Fruit fly (Drosophila melanogaster) whole organism, embryonic: ENCODE data around the gene Doc1.

Experiments used
- Adf1 ChIP-seq: fragments of 200-800 bp; sonication (Bioruptor generic); IDR thresholded peaks from 2 replicates; pipeline ENCODE4 v1.3.6; 2022; ENCODE audit warnings: missing biosample characterization, missing genetic modification characterization
- CG10959 ChIP-seq: fragments of 200-800 bp; sonication (Bioruptor generic); IDR thresholded peaks from 2 replicates; pipeline ENCODE4 v1.3.6; 2022; ENCODE audit warnings: missing biosample characterization, missing genetic modification characterization
- CG11723 ChIP-seq: fragments of 200-800 bp; sonication (Bioruptor generic); optimal IDR thresholded peaks from 2 replicates; lab custom pipeline; 2017; ENCODE audit warnings: missing biosample characterization, mild to moderate bottlenecking, missing genetic modification characterization
- CG12219 ChIP-seq: fragments of 200-800 bp; sonication (Bioruptor generic); optimal IDR thresholded peaks from 3 replicates; lab custom pipeline; 2018; ENCODE audit warnings: missing biosample characterization, mild to moderate bottlenecking, missing genetic modification characterization
- CG13424 ChIP-seq: fragments of 200-800 bp; sonication (Bioruptor generic); optimal IDR thresholded peaks from 2 replicates; lab custom pipeline; 2019; ENCODE audit warnings: missing biosample characterization, mild to moderate bottlenecking, missing genetic modification characterization, moderate library complexity
- CG15601 ChIP-seq: fragments of 200-800 bp; sonication (Bioruptor generic); optimal IDR thresholded peaks from 3 replicates; lab custom pipeline; 2019; ENCODE audit warnings: missing biosample characterization, mild to moderate bottlenecking, missing genetic modification characterization, moderate library complexity
- CG16813 ChIP-seq: fragments of 200-800 bp; sonication (Bioruptor generic); IDR thresholded peaks from 3 replicates; pipeline ENCODE4 v1.3.6; 2022; ENCODE audit warnings: missing biosample characterization, missing genetic modification characterization; ENCODE audit not compliant: partially characterized antibody
- CG17912 ChIP-seq: fragments of 200-800 bp; sonication (Bioruptor generic); optimal IDR thresholded peaks from 2 replicates; lab custom pipeline; 2018; ENCODE audit warnings: missing biosample characterization, mild to moderate bottlenecking, missing genetic modification characterization
- CG18011 ChIP-seq: fragments of 200-800 bp; sonication (Bioruptor generic); optimal IDR thresholded peaks from 2 replicates; lab custom pipeline; 2017; ENCODE audit warnings: missing biosample characterization, missing genetic modification characterization, mild to moderate bottlenecking, moderate library complexity, missing genotype
- CG3163 ChIP-seq: fragments of 200-800 bp; sonication (Bioruptor generic); optimal IDR thresholded peaks from 3 replicates; lab custom pipeline; 2016; ENCODE audit warnings: missing biosample characterization, missing genetic modification characterization
- CG34224 ChIP-seq: fragments of 200-800 bp; sonication (Bioruptor generic); IDR thresholded peaks from 3 replicates; pipeline ENCODE4 v1.3.6; 2022; ENCODE audit warnings: missing biosample characterization, missing genetic modification characterization; ENCODE audit not compliant: partially characterized antibody
- CG34422 ChIP-seq: fragments of 200-800 bp; sonication (Bioruptor generic); IDR thresholded peaks from 3 replicates; pipeline ENCODE4 v1.3.6; 2022; ENCODE audit warnings: missing biosample characterization, missing genetic modification characterization
- CG3726 ChIP-seq: fragments of 200-800 bp; sonication (Bioruptor generic); IDR thresholded peaks from 3 replicates; pipeline ENCODE4, ENCODE4 v1.3.6; 2022; ENCODE audit warnings: missing biosample characterization, missing genetic modification characterization
- CG4360 ChIP-seq: fragments of 200-800 bp; sonication (Bioruptor generic); IDR thresholded peaks from 2 replicates; pipeline ENCODE4 v1.3.6; 2022; ENCODE audit warnings: missing biosample characterization, missing genetic modification characterization
- CG4404 ChIP-seq: fragments of 200-800 bp; sonication (Bioruptor generic); IDR thresholded peaks from 2 replicates; pipeline ENCODE4 v1.3.6; 2022; ENCODE audit warnings: missing biosample characterization, missing genetic modification characterization
- CG4707 ChIP-seq: fragments of 200-800 bp; sonication (Bioruptor generic); optimal IDR thresholded peaks from 2 replicates; lab custom pipeline; 2018; ENCODE audit warnings: missing biosample characterization, mild to moderate bottlenecking, missing genetic modification characterization, moderate library complexity
- CG5245 ChIP-seq: fragments of 200-800 bp; sonication (Bioruptor generic); optimal IDR thresholded peaks from 3 replicates; lab custom pipeline; 2016; ENCODE audit warnings: missing biosample characterization, missing genetic modification characterization
- CG6654 ChIP-seq: fragments of 200-800 bp; sonication (Bioruptor generic); optimal IDR thresholded peaks from 2 replicates; lab custom pipeline; 2017; ENCODE audit warnings: missing biosample characterization, mild to moderate bottlenecking, missing genetic modification characterization
- CG6683 ChIP-seq: fragments of 200-800 bp; sonication (Bioruptor generic); optimal IDR thresholded peaks from 2 replicates; lab custom pipeline; 2017; ENCODE audit warnings: missing biosample characterization, mild to moderate bottlenecking, missing genetic modification characterization, missing genetic modification reagents
- CG7357 ChIP-seq: fragments of 200-800 bp; sonication (Bioruptor generic); IDR thresholded peaks from 3 replicates; pipeline ENCODE4 v1.3.6; 2022; ENCODE audit warnings: missing biosample characterization, missing genetic modification characterization
- CG7987 ChIP-seq: fragments of 200-800 bp; sonication (Bioruptor generic); optimal IDR thresholded peaks from 2 replicates; lab custom pipeline; 2018; ENCODE audit warnings: missing biosample characterization, mild to moderate bottlenecking, missing genetic modification characterization, moderate library complexity
- CG8388 ChIP-seq: fragments of 200-800 bp; sonication (Bioruptor generic); optimal IDR thresholded peaks from 2 replicates; lab custom pipeline; 2019; ENCODE audit warnings: missing biosample characterization, mild to moderate bottlenecking, missing genetic modification characterization, moderate library complexity
- CG8478 ChIP-seq: fragments of >200 bp; optimal IDR thresholded peaks from 2 replicates; lab custom pipeline; 2018
- CG9609 ChIP-seq: fragments of 200-800 bp; sonication (Bioruptor generic); optimal IDR thresholded peaks from 3 replicates; lab custom pipeline; 2016; ENCODE audit warnings: missing biosample characterization, missing genetic modification characterization
- D ChIP-seq, 2 experiments: fragments of 200-800 bp in 1 of 2; fragments of >200 bp in 1 of 2; sonication (Bioruptor generic) in 1 of 2; optimal IDR thresholded peaks; 2 replicates in 1 of 2; 3 replicates in 1 of 2; lab custom pipeline; 2017; ENCODE audit warnings: mild to moderate bottlenecking in 1 of 2, missing biosample characterization in 1 of 2, missing genetic modification characterization in 1 of 2, missing genetic modification reagents in 1 of 2
- Dbx ChIP-seq: fragments of 200-800 bp; sonication (Bioruptor generic); IDR thresholded peaks from 3 replicates; pipeline ENCODE4 v1.3.6; 2022; ENCODE audit warnings: missing biosample characterization, missing genetic modification characterization
- Elba2 ChIP-seq: fragments of 200-800 bp; sonication (Bioruptor generic); optimal IDR thresholded peaks from 3 replicates; lab custom pipeline; 2016; ENCODE audit warnings: missing biosample characterization, missing genetic modification characterization
- Hr51 ChIP-seq, 2 experiments: fragments of 200-800 bp; sonication (Bioruptor generic); optimal IDR thresholded peaks; 2 replicates in 1 of 2; 3 replicates in 1 of 2; lab custom pipeline; 2016 to 2018; ENCODE audit warnings: missing biosample characterization in 2 of 2, missing genetic modification characterization in 2 of 2, mild to moderate bottlenecking in 1 of 2, moderate library complexity in 1 of 2
- Hsf ChIP-seq: fragments of 200-800 bp; sonication (Bioruptor generic); optimal IDR thresholded peaks from 3 replicates; lab custom pipeline; 2016; ENCODE audit warnings: missing biosample characterization, missing genetic modification characterization
- Jarid2 ChIP-seq: fragments of 200-800 bp; sonication (Bioruptor generic); optimal IDR thresholded peaks from 3 replicates; lab custom pipeline; 2017; ENCODE audit warnings: mild to moderate bottlenecking, missing biosample characterization, missing genetic modification reagents, missing genetic modification characterization
- NFAT ChIP-seq: fragments of 200-800 bp; sonication (Bioruptor generic); IDR thresholded peaks from 2 replicates; pipeline ENCODE4 v1.3.6; 2022; ENCODE audit warnings: missing biosample characterization, missing genetic modification characterization
- Nf-YB ChIP-seq: fragments of 200-800 bp; sonication (Bioruptor generic); optimal IDR thresholded peaks from 3 replicates; lab custom pipeline; 2019; ENCODE audit warnings: missing biosample characterization, mild to moderate bottlenecking, missing genetic modification characterization, moderate library complexity
- Oaz ChIP-seq: fragments of 200-800 bp; sonication (Bioruptor generic); IDR thresholded peaks from 2 replicates; pipeline ENCODE4 v1.3.6; 2022; ENCODE audit warnings: missing biosample characterization, missing genetic modification characterization
- Sry-β ChIP-seq: fragments of 200-800 bp; sonication (Bioruptor generic); optimal IDR thresholded peaks from 2 replicates; lab custom pipeline; 2018; ENCODE audit warnings: missing biosample characterization, mild to moderate bottlenecking, missing genetic modification characterization, moderate library complexity
- Stat92E ChIP-seq, 3 experiments: fragments of >200 bp in 2 of 3; fragments of 200-800 bp in 1 of 3; sonication (Bioruptor generic) in 1 of 3; optimal IDR thresholded peaks; 2 replicates each; lab custom pipeline; 2017 to 2019; ENCODE audit warnings: missing biosample characterization in 3 of 3, missing genetic modification characterization in 3 of 3, mild to moderate bottlenecking in 1 of 3, moderate library complexity in 1 of 3
- Taf1 ChIP-seq: fragments of 200-800 bp; sonication (Bioruptor generic); IDR thresholded peaks from 2 replicates; pipeline ENCODE4 v1.3.6; 2022; ENCODE audit warnings: missing biosample characterization, missing genetic modification characterization
- YL-1 ChIP-seq: fragments of 200-800 bp; sonication (Bioruptor generic); optimal IDR thresholded peaks from 3 replicates; lab custom pipeline; 2017; ENCODE audit warnings: missing biosample characterization, mild to moderate bottlenecking, missing genetic modification characterization
- amos ChIP-seq: fragments of 200-800 bp; sonication (Bioruptor generic); IDR thresholded peaks from 2 replicates; pipeline ENCODE4 v1.3.6; 2022; ENCODE audit warnings: missing biosample characterization, missing genetic modification characterization; ENCODE audit not compliant: partially characterized antibody
- ap ChIP-seq: fragments of 200-800 bp; sonication (Bioruptor generic); IDR thresholded peaks from 2 replicates; pipeline ENCODE4 v1.3.6; 2022; ENCODE audit warnings: missing biosample characterization, missing genetic modification characterization
- ato ChIP-seq: fragments of 200-800 bp; sonication (Bioruptor generic); IDR thresholded peaks from 2 replicates; pipeline ENCODE4 v1.3.6; 2022; ENCODE audit warnings: missing biosample characterization, missing genetic modification characterization; ENCODE audit not compliant: partially characterized antibody
- bab2 ChIP-seq: fragments of 200-800 bp; sonication (Bioruptor generic); optimal IDR thresholded peaks from 2 replicates; lab custom pipeline; 2016; ENCODE audit warnings: missing biosample characterization, missing genetic modification characterization
- bowl ChIP-seq: fragments of 200-800 bp; sonication (Bioruptor generic); IDR thresholded peaks from 2 replicates; pipeline ENCODE4 v1.3.6; 2022; ENCODE audit warnings: missing biosample characterization, missing genetic modification characterization
- ftz-f1 ChIP-seq: fragments of 200-800 bp; sonication (Bioruptor generic); optimal IDR thresholded peaks from 2 replicates; lab custom pipeline; 2016; ENCODE audit warnings: missing biosample characterization, missing genetic modification characterization
- gem ChIP-seq: fragments of 200-800 bp; sonication (Bioruptor generic); optimal IDR thresholded peaks from 2 replicates; lab custom pipeline; 2019; ENCODE audit warnings: missing biosample characterization, mild to moderate bottlenecking, missing genetic modification characterization, moderate library complexity
- jing ChIP-seq: fragments of 200-800 bp; sonication (Bioruptor generic); optimal IDR thresholded peaks from 2 replicates; lab custom pipeline; 2018; ENCODE audit warnings: missing biosample characterization, mild to moderate bottlenecking, missing genetic modification characterization
- org-1 ChIP-seq: fragments of 200-800 bp; sonication (Bioruptor generic); optimal IDR thresholded peaks from 2 replicates; lab custom pipeline; 2017; ENCODE audit warnings: missing biosample characterization, missing genetic modification characterization
- sim ChIP-seq: fragments of 200-800 bp; sonication (Bioruptor generic); IDR thresholded peaks from 2 replicates; pipeline ENCODE4 v1.3.6; 2022; ENCODE audit warnings: missing biosample characterization, missing genetic modification characterization
- sqz ChIP-seq: fragments of 200-800 bp; sonication (Bioruptor generic); optimal IDR thresholded peaks from 3 replicates; lab custom pipeline; 2018; ENCODE audit warnings: missing biosample characterization, mild to moderate bottlenecking, missing genetic modification characterization
- unc-4 ChIP-seq: fragments of 200-800 bp; sonication (Bioruptor generic); IDR thresholded peaks from 2 replicates; pipeline ENCODE4 v1.3.6; 2022; ENCODE audit warnings: missing biosample characterization, missing genetic modification characterization; ENCODE audit not compliant: partially characterized antibody

Gene Doc1

DNA sequence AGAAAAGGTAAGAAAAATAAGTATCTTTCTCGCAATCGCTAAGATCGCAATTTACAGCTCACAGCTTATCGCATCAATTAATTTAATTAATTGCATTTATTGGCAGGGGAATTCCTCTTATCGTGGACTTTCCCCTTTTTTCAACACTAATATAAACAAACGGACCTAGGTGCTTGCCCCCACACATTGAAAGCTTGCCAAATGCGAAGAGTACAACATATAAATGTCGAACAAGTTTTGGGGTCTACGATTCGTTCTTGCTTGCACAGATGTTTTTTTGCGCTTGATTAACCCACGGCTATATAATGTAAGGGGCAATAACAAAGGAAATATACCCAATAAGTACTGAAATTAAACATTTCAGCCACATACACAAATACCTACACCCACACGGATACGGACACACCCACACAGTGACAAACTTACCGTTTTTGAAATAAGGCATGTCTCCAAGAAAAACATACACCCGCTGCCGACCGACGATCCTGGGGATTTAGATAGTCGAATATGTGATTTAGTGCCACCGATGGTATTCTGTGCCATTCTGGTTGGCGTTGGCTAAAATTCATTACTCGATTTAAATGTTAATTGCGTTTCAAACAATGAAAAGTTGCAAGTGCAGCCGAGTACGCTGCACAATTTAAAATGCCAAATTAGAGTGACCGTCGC lies 31.0 kb downstream of the Doc1 start (continued):
- 0 out of 2 replicates have a peak, but pooled peaks have one; percentile 31 for TF ChIP-seq CG4360 (GFP tag; lab: Robert Waterston, UW)
- TF ChIP-seq Oaz (GFP tag; lab: Robert Waterston, UW), result no peak
- TF ChIP-seq bowl (GFP tag; lab: Robert Waterston, UW), result no peak
- no peak for TF ChIP-seq CG7357
- TF ChIP-seq CG16813 (GFP tag; lab: Robert Waterston, UW), result no peak
- no peak; the same call in 1 of the 2 replicates for TF ChIP-seq ato
- no peak for TF ChIP-seq Dbx (GFP tag; lab: Robert Waterston, UW)
- TF ChIP-seq Sry-β (GFP tag; lab: Kevin White, UChicago), result no peak
- TF ChIP-seq CG8388 (GFP tag; lab: Kevin White, UChicago), result no peak
- TF ChIP-seq CG10959 (GFP tag; lab: Robert Waterston, UW), result no peak
- TF ChIP-seq bab2 (GFP tag; lab: Kevin White, UChicago), result no peak
- no peak for TF ChIP-seq CG3726 (GFP tag; lab: Robert Waterston, UW)
- peak; percentile 60 for TF ChIP-seq YL-1 (GFP tag; lab: Kevin White, UChicago)
- 0 out of 3 replicates have a peak, but pooled peaks have one; percentile 11 for TF ChIP-seq CG34224
- TF ChIP-seq CG13424 (tag; lab: Kevin White, UChicago), result no peak
- no peak for TF ChIP-seq Adf1 (GFP tag; lab: Robert Waterston, UW)
- TF ChIP-seq Hsf, result no peak
- TF ChIP-seq CG5245, result no peak
- TF ChIP-seq CG15601 (tag; lab: Kevin White, UChicago), result no peak
- TF ChIP-seq CG9609, result no peak
- TF ChIP-seq CG6683 (GFP tag; lab: Kevin White, UChicago), result no peak
- no peak for TF ChIP-seq jing
- no peak for TF ChIP-seq NFAT (GFP tag; lab: Robert Waterston, UW)
- peak; percentile 18 for TF ChIP-seq Elba2 (GFP tag; lab: Kevin White, UChicago)
- TF ChIP-seq sim (GFP tag; lab: Robert Waterston, UW), result no peak
- TF ChIP-seq Nf-YB (GFP tag; lab: Kevin White, UChicago), result no peak
- TF ChIP-seq Taf1 (GFP tag; lab: Robert Waterston, UW), result no peak
- no peak for TF ChIP-seq Stat92E (GFP tag; optimal IDR thresholded peaks at IDR 0.05; lab: Kevin White, UChicago)
- no peak for TF ChIP-seq CG7987
- TF ChIP-seq CG3163, result no peak
- no peak for TF ChIP-seq CG11723 (GFP tag; lab: Kevin White, UChicago)
- TF ChIP-seq sqz (GFP tag; lab: Kevin White, UChicago), result no peak
- no peak for TF ChIP-seq amos (GFP tag; lab: Robert Waterston, UW)
- no peak for TF ChIP-seq CG17912 (GFP tag; lab: Kevin White, UChicago)
- no peak for TF ChIP-seq Hr51 (GFP tag; optimal IDR thresholded peaks at IDR 0.05; lab: Kevin White, UChicago)
- no peak for TF ChIP-seq CG6654 (GFP tag; lab: Kevin White, UChicago)

DNA sequence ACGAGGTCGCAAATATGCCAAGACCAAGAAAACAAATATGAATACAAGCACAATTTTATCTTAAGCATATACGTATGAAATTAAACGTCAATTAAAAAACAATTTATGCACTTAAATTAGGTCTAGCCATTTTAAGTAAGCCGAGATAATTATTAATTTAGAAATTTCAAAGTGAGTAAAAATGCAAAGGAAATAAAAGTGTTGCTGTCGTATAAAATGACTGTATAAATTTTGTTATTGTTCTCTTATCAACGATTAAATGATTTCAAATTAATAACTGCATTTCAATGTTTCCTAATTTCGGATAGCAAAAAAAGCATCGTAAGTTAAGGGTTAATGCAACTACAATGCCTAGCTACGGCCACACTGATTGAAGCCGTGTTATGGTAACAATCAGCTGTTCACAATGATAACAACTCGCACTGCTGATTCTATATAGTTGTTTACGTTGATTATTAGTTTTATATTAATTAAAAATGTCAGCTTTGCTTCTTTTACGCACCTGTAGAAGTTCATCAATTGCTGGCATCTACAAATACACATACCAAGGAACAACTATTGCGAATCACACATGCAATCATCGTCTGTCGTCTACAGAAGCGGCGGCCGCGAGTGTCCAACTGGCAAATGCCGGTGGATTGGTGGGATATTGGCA lies 31.7 kb downstream of the Doc1 start, which contains the start of the genes CG4911 and CG4942:
Gene CG4911, minus strand, starts transcription at position 1 of the 655 bp plus-strand sequence.
Gene CG4942, plus strand, starts transcription at position 375 of the 655 bp plus-strand sequence.
- TF ChIP-seq gem (tag; lab: Kevin White, UChicago) (peak; percentile 81), Dbx (GFP tag; lab: Robert Waterston, UW) (peak; percentile 52; the same call in 1 of the 3 replicates), CG8478 (lab: Kevin White, UChicago) (no peak), CG12219 (GFP tag; lab: Kevin White, UChicago) (peak; percentile 41), D (optimal IDR thresholded peaks at IDR 0.05; lab: Kevin White, UChicago) (no peak), D (GFP tag; optimal IDR thresholded peaks at IDR 0.05; lab: Kevin White, UChicago) (peak; percentile 45), Jarid2 (GFP tag; lab: Kevin White, UChicago) (no peak), ftz-f1 (GFP tag; lab: Kevin White, UChicago) (peak; percentile 67), CG18011 (GFP tag; lab: Kevin White, UChicago) (peak; percentile 33), unc-4 (no peak), CG34422 (GFP tag; lab: Robert Waterston, UW) (peak; percentile 42), org-1 (no peak), CG4707 (GFP tag; lab: Kevin White, UChicago) (no peak), ap (GFP tag; lab: Robert Waterston, UW) (peak; percentile 24; the same call in 1 of the 2 replicates), CG4404 (GFP tag; lab: Robert Waterston, UW) (0 out of 2 replicates have a peak, but pooled peaks have one; percentile 23)
